Worm (Caenorhabditis elegans) whole organism, L4/young adult: Measurements from ENCODE around the gene rfc-3.
A peak's percentile ranks its signal among the peaks of the same experiment; 100 is the strongest.

Experiments used
- W03F9.2 ChIP-seq: fragments of 150-350 bp; optimal IDR thresholded peaks from 2 replicates; lab custom pipeline; 2014; ENCODE audit warnings: missing biosample characterization, missing genetic modification characterization
- dao-5 ChIP-seq: sonication (generic microtip); optimal IDR thresholded peaks from 2 replicates; lab custom pipeline; 2016; ENCODE audit warnings: missing genotype, missing genetic modification characterization, moderate library complexity, missing compliant biosample characterization
- him-1 ChIP-seq: sonication (generic microtip); optimal IDR thresholded peaks from 2 replicates; lab custom pipeline; 2016; ENCODE audit warnings: missing genotype, missing genetic modification reagents, missing genetic modification characterization, missing compliant biosample characterization

The rfc-3 gene

ce11 chrIV:13076620-13077019 lies 18.9 kb upstream of the rfc-3 start, which contains the start of gene C39E9.7:
Gene C39E9.7, minus strand, starts transcription at chrIV:13076720.
- TF ChIP-seq W03F9.2, result no peak
- TF ChIP-seq him-1, result no peak
- TF ChIP-seq dao-5 (tag; lab: Kevin White, UChicago), result no peak

- TF ChIP-seq W03F9.2 (no peak), dao-5 (tag; lab: Kevin White, UChicago) (no peak), him-1 (no peak)
Measured at ce11 chrIV:13077694-13078093, 17.9 kb upstream of the rfc-3 start.

ce11 chrIV:13078342-13078741 lies 17.2 kb upstream of the rfc-3 start:
- TF ChIP-seq him-1 (no peak), dao-5 (tag; lab: Kevin White, UChicago) (no peak), W03F9.2 (no peak)

ce11 chrIV:13079119-13079518 lies 16.4 kb upstream of the rfc-3 start, which contains the start of gene C39E9.8:
Gene C39E9.8, plus strand, starts transcription at chrIV:13079446.
- TF ChIP-seq W03F9.2 (no peak), him-1 (no peak), dao-5 (tag; lab: Kevin White, UChicago) (no peak)

- TF ChIP-seq W03F9.2 (no peak), him-1 (no peak), dao-5 (tag; lab: Kevin White, UChicago) (no peak)
Measured at ce11 chrIV:13080185-13080584, 15.4 kb upstream of the rfc-3 start.

- no peak for TF ChIP-seq him-1
- no peak for TF ChIP-seq W03F9.2
- TF ChIP-seq dao-5 (tag; lab: Kevin White, UChicago), result no peak
Measured at ce11 chrIV:13080861-13081260, 14.7 kb upstream of the rfc-3 start.

- no peak for TF ChIP-seq W03F9.2
- TF ChIP-seq him-1, result no peak
- no peak for TF ChIP-seq dao-5 (tag; lab: Kevin White, UChicago)
Measured at ce11 chrIV:13082106-13082505, 13.5 kb upstream of the rfc-3 start.

- TF ChIP-seq dao-5 (tag; lab: Kevin White, UChicago) (no peak), him-1 (no peak), W03F9.2 (no peak)
Measured at ce11 chrIV:13082836-13083763, 12.5 kb upstream of the rfc-3 start.

- no peak for TF ChIP-seq dao-5 (tag; lab: Kevin White, UChicago)
- TF ChIP-seq him-1, result no peak
- no peak for TF ChIP-seq W03F9.2
Measured at ce11 chrIV:13085675-13086074, 9.9 kb upstream of the rfc-3 start.

ce11 chrIV:13086705-13087104 lies 8.9 kb upstream of the rfc-3 start, which contains the start of gene spin-2:
Gene spin-2, plus strand, starts transcription at chrIV:13087005.
- TF ChIP-seq W03F9.2 (no peak), dao-5 (tag; lab: Kevin White, UChicago) (no peak), him-1 (no peak)

ce11 chrIV:13089671-13090242 lies 5.8 kb upstream of the rfc-3 start:
- TF ChIP-seq dao-5 (tag; lab: Kevin White, UChicago) (no peak), him-1 (no peak), W03F9.2 (no peak)

ce11 chrIV:13090967-13091366 lies 4.6 kb upstream of the rfc-3 start, which contains the start of gene col-132:
Gene col-132, minus strand, starts transcription at chrIV:13091067.
- TF ChIP-seq him-1 (no peak), dao-5 (tag; lab: Kevin White, UChicago) (no peak), W03F9.2 (no peak)

- TF ChIP-seq W03F9.2 (no peak), him-1 (no peak), dao-5 (tag; lab: Kevin White, UChicago) (no peak)
Measured at ce11 chrIV:13093677-13094076, 1.9 kb upstream of the rfc-3 start, which contains the start of the genes prcc-1 and C39E9.12. Gene prcc-1, minus strand, starts transcription at chrIV:13093795. Gene C39E9.12, plus strand, starts transcription at chrIV:13094007.

- no peak for TF ChIP-seq dao-5 (tag; lab: Kevin White, UChicago)
- no peak for TF ChIP-seq W03F9.2
- TF ChIP-seq him-1, result no peak
Measured at ce11 chrIV:13096778-13097177, 1.2 kb downstream of the rfc-3 start.

- TF ChIP-seq W03F9.2 (peak; percentile 86), dao-5 (tag; lab: Kevin White, UChicago) (no peak)
Measured at ce11 chrIV:13098652-13099051, 3.1 kb downstream of the rfc-3 start, which contains the start of the genes dli-1, tin-9.2 and exos-4.1. Gene dli-1, minus strand, starts transcription at chrIV:13098792. Gene tin-9.2, plus strand, starts transcription at chrIV:13098995. Gene exos-4.1, plus strand, starts transcription at chrIV:13098999.
